Worm (Caenorhabditis elegans): ENCODE results near the gene ccdc-12.

The ccdc-12 gene

ce11 chrIV:2464156-2464555 is 30.8 kb downstream of the ccdc-12 start, which contains the start of gene ilys-3:
Gene ilys-3, plus strand, starts transcription at chrIV:2464456.
- TF ChIP-seq lin-11 (tag; optimal IDR thresholded peaks at IDR 0.05) = no peak
- TF ChIP-seq aly-2 (tag; optimal IDR thresholded peaks at IDR 0.05) = no peak
- TF ChIP-seq nhr-77 (tag; optimal IDR thresholded peaks at IDR 0.05) = no peak
- no peak for TF ChIP-seq nhr-25 (tag; optimal IDR thresholded peaks at IDR 0.05)
- no peak for TF ChIP-seq nhr-6 (tag; optimal IDR thresholded peaks at IDR 0.05)
- no peak for TF ChIP-seq lin-13 (GFP tag; optimal IDR thresholded peaks at IDR 0.05)
- no peak for TF ChIP-seq unc-55 (GFP tag; optimal IDR thresholded peaks at IDR 0.05)
- TF ChIP-seq snpc-4 (tag; optimal IDR thresholded peaks at IDR 0.05) = no peak
- TF ChIP-seq fos-1 (tag; optimal IDR thresholded peaks at IDR 0.05) = no peak
- no peak for TF ChIP-seq ztf-4 (tag; optimal IDR thresholded peaks at IDR 0.05)
- no peak for TF ChIP-seq nhr-23 (tag; optimal IDR thresholded peaks at IDR 0.05)

- TF ChIP-seq nhr-25 (tag; optimal IDR thresholded peaks at IDR 0.05) (no peak), ceh-16 (tag; optimal IDR thresholded peaks at IDR 0.05) (no peak), mdl-1 (tag; optimal IDR thresholded peaks at IDR 0.05) (no peak), F13H6.1 (tag; optimal IDR thresholded peaks at IDR 0.05) (no peak)
Measured at ce11 chrIV:2463311-2463710, 31.7 kb downstream of the ccdc-12 start, which contains the start of gene cdh-10. Gene cdh-10, minus strand, starts transcription at chrIV:2463369.

ce11 chrIV:2461396-2461795 is 33.6 kb downstream of the ccdc-12 start:
- TF ChIP-seq lsy-2 (tag; optimal IDR thresholded peaks at IDR 0.05) (no peak), ztf-11 (tag; optimal IDR thresholded peaks at IDR 0.05) (no peak), ceh-16 (tag; optimal IDR thresholded peaks at IDR 0.05) (no peak), nhr-6 (tag; optimal IDR thresholded peaks at IDR 0.05) (no peak), unc-39 (tag; optimal IDR thresholded peaks at IDR 0.05) (no peak), sma-9 (GFP tag; optimal IDR thresholded peaks at IDR 0.05) (no peak), sma-9 (tag; optimal IDR thresholded peaks at IDR 0.05) (no peak), lin-13 (GFP tag; optimal IDR thresholded peaks at IDR 0.05) (no peak), elt-1 (tag; optimal IDR thresholded peaks at IDR 0.05) (no peak), F13H6.1 (tag; optimal IDR thresholded peaks at IDR 0.05) (no peak), fos-1 (tag; optimal IDR thresholded peaks at IDR 0.05) (no peak), nhr-23 (tag; optimal IDR thresholded peaks at IDR 0.05) (no peak), unc-55 (GFP tag; optimal IDR thresholded peaks at IDR 0.05) (no peak), nhr-12 (tag; optimal IDR thresholded peaks at IDR 0.05) (no peak), crh-2 (tag; optimal IDR thresholded peaks at IDR 0.05) (no peak), ztf-1 (GFP tag; conservative IDR thresholded peaks at IDR 0.05) (no peak), nhr-21 (tag; optimal IDR thresholded peaks at IDR 0.05) (no peak), nhr-129 (tag; optimal IDR thresholded peaks at IDR 0.05) (no peak), gmeb-1 (tag; optimal IDR thresholded peaks at IDR 0.05) (no peak), sma-3 (GFP tag; optimal IDR thresholded peaks at IDR 0.05) (no peak)

ce11 chrIV:2455128-2455527 is 39.8 kb downstream of the ccdc-12 start:
- TF ChIP-seq nhr-129 (tag; optimal IDR thresholded peaks at IDR 0.05) = no peak
- no peak for TF ChIP-seq ceh-82 (tag; optimal IDR thresholded peaks at IDR 0.05)
- TF ChIP-seq ztf-4 (tag; optimal IDR thresholded peaks at IDR 0.05) = no peak
- TF ChIP-seq nhr-237 (tag; optimal IDR thresholded peaks at IDR 0.05) = no peak
- TF ChIP-seq lin-13 (GFP tag; optimal IDR thresholded peaks at IDR 0.05) = no peak
- TF ChIP-seq nhr-6 (tag; optimal IDR thresholded peaks at IDR 0.05) = no peak
- no peak for TF ChIP-seq sem-4 (tag; optimal IDR thresholded peaks at IDR 0.05)
- no peak for TF ChIP-seq nhr-23 (tag; optimal IDR thresholded peaks at IDR 0.05)
- TF ChIP-seq elt-3 (tag; optimal IDR thresholded peaks at IDR 0.05) = no peak
- TF ChIP-seq nhr-77 (tag; optimal IDR thresholded peaks at IDR 0.05) = no peak
- TF ChIP-seq elt-1 (tag; optimal IDR thresholded peaks at IDR 0.05) = no peak
- TF ChIP-seq nhr-25 (tag; optimal IDR thresholded peaks at IDR 0.05) = no peak
- no peak for TF ChIP-seq F13H6.1 (tag; optimal IDR thresholded peaks at IDR 0.05)
- TF ChIP-seq zag-1 (tag; optimal IDR thresholded peaks at IDR 0.05) = no peak
- TF ChIP-seq gmeb-1 (tag; optimal IDR thresholded peaks at IDR 0.05) = no peak
- no peak for TF ChIP-seq mdl-1 (tag; optimal IDR thresholded peaks at IDR 0.05)
- TF ChIP-seq ceh-16 (tag; optimal IDR thresholded peaks at IDR 0.05) = no peak
- TF ChIP-seq mab-5 (tag; optimal IDR thresholded peaks at IDR 0.05) = no peak
- no peak for TF ChIP-seq ZK546.5 (tag; optimal IDR thresholded peaks at IDR 0.05)
- no peak for TF ChIP-seq nhr-21 (tag; optimal IDR thresholded peaks at IDR 0.05)

- TF ChIP-seq mab-5 (tag; optimal IDR thresholded peaks at IDR 0.05) (no peak), elt-3 (tag; optimal IDR thresholded peaks at IDR 0.05) (no peak), R02D3.7 (tag; optimal IDR thresholded peaks at IDR 0.05) (no peak), alr-1 (tag; optimal IDR thresholded peaks at IDR 0.05) (no peak), ceh-16 (tag; optimal IDR thresholded peaks at IDR 0.05) (no peak), sem-4 (tag; optimal IDR thresholded peaks at IDR 0.05) (no peak), skn-1 (tag; optimal IDR thresholded peaks at IDR 0.05) (no peak), C34F6.9 (tag; optimal IDR thresholded peaks at IDR 0.05) (no peak), gmeb-1 (tag; optimal IDR thresholded peaks at IDR 0.05) (no peak), nhr-237 (tag; optimal IDR thresholded peaks at IDR 0.05) (no peak), unc-62 (GFP tag; optimal IDR thresholded peaks at IDR 0.05) (no peak), nhr-25 (tag; optimal IDR thresholded peaks at IDR 0.05) (no peak), ama-1 (optimal IDR thresholded peaks at IDR 0.05) (no peak), snpc-4 (tag; optimal IDR thresholded peaks at IDR 0.05) (no peak)
Measured at ce11 chrIV:2451655-2452054, 43.3 kb downstream of the ccdc-12 start.

All from whole organism, L2 larva.